Worm (Caenorhabditis elegans): Measurements from ENCODE around the gene sgn-1.

The sgn-1 gene

ce11 chrII:8829189-8829588, 45.7 kb upstream of the sgn-1 start, which contains the start of gene F46C5.2:
F46C5.2 (minus strand) TSS chrII:8829289.
- TF ChIP-seq lin-13 (GFP tag; optimal IDR thresholded peaks at IDR 0.05) (no peak), nhr-77 (tag; optimal IDR thresholded peaks at IDR 0.05) (no peak), unc-62 (GFP tag; optimal IDR thresholded peaks at IDR 0.05) (no peak), irx-1 (tag; optimal IDR thresholded peaks at IDR 0.05) (no peak), ceh-88 (GFP tag; IDR thresholded peaks at IDR 0.05) (no peak), xbp-1 (tag; optimal IDR thresholded peaks at IDR 0.05) (no peak), sup-37 (GFP tag; optimal IDR thresholded peaks at IDR 0.05) (no peak)

- peak; percentile 16 for TF ChIP-seq nhr-85 (tag)
- no peak for TF ChIP-seq aly-2 (tag; optimal IDR thresholded peaks at IDR 0.05)
Measured at ce11 chrII:8825769-8826168, 42.3 kb upstream of the sgn-1 start, which contains the start of gene nas-25. nas-25 (plus strand) TSS chrII:8826069.

- TF ChIP-seq elt-3 (tag; optimal IDR thresholded peaks at IDR 0.05), result peak in 5 of 6 experiments; percentile 7 to 95 (median 38)
- no peak for TF ChIP-seq dsc-1 (tag; optimal IDR thresholded peaks at IDR 0.05)
- no peak for TF ChIP-seq unc-62 (GFP tag; optimal IDR thresholded peaks at IDR 0.05)
- no peak for TF ChIP-seq efl-3 (GFP tag; optimal IDR thresholded peaks at IDR 0.05)
- no peak for TF ChIP-seq xbp-1 (tag; optimal IDR thresholded peaks at IDR 0.05)
- TF ChIP-seq fkh-4 (tag; optimal IDR thresholded peaks at IDR 0.05; ENCODE audit: borderline replicate concordance), result no peak
- peak; percentile 59 for TF ChIP-seq blmp-1 (tag; optimal IDR thresholded peaks at IDR 0.05)
- TF ChIP-seq nhr-85 (tag), result peak; percentile 91
- no peak for TF ChIP-seq efl-1 (optimal IDR thresholded peaks at IDR 0.05)
- peak in 1 of 2 experiments; percentile 88 for TF ChIP-seq efl-1 (GFP tag; optimal IDR thresholded peaks at IDR 0.05 in 1 of 2)
- peak; percentile 23 for TF ChIP-seq irx-1 (tag; optimal IDR thresholded peaks at IDR 0.05)
- no peak for TF ChIP-seq ets-5 (GFP tag; IDR thresholded peaks at IDR 0.05)
- TF ChIP-seq snu-23 (GFP tag; optimal IDR thresholded peaks at IDR 0.05), result peak; percentile 43
- TF ChIP-seq vab-15 (tag; optimal IDR thresholded peaks at IDR 0.05), result no peak
- TF ChIP-seq mep-1 (tag; optimal IDR thresholded peaks at IDR 0.05), result no peak
- TF ChIP-seq ceh-90 (tag; optimal IDR thresholded peaks at IDR 0.05), result no peak
- no peak for TF ChIP-seq egl-27 (tag; optimal IDR thresholded peaks at IDR 0.05)
- TF ChIP-seq unc-130 (tag; optimal IDR thresholded peaks at IDR 0.05), result peak; percentile 84
- TF ChIP-seq ztf-4 (tag; optimal IDR thresholded peaks at IDR 0.05), result no peak
- TF ChIP-seq snpc-4 (tag; optimal IDR thresholded peaks at IDR 0.05), result no peak
- TF ChIP-seq grh-1 (GFP tag; IDR thresholded peaks at IDR 0.05), result peak; percentile 61
- TF ChIP-seq mab-9 (GFP tag; IDR thresholded peaks at IDR 0.05), result no peak
- no peak for TF ChIP-seq hlh-4 (tag; optimal IDR thresholded peaks at IDR 0.05)
- no peak for TF ChIP-seq pqm-1 (tag; optimal IDR thresholded peaks at IDR 0.05)
- TF ChIP-seq tlp-1 (tag; optimal IDR thresholded peaks at IDR 0.05), result no peak
- TF ChIP-seq nhr-19 (GFP tag; conservative IDR thresholded peaks at IDR 0.05), result peak; percentile 86
- no peak for TF ChIP-seq pax-3 (tag; optimal IDR thresholded peaks at IDR 0.05)
- TF ChIP-seq lsy-2 (tag; optimal IDR thresholded peaks at IDR 0.05), result peak in 1 of 2 experiments; percentile 47
- no peak for TF ChIP-seq unc-30 (tag; optimal IDR thresholded peaks at IDR 0.05)
- no peak for TF ChIP-seq nhr-77 (tag; optimal IDR thresholded peaks at IDR 0.05)
- TF ChIP-seq unc-86 (tag; optimal IDR thresholded peaks at IDR 0.05), result no peak
- TF ChIP-seq nhr-76 (tag; optimal IDR thresholded peaks at IDR 0.05), result no peak
- TF ChIP-seq pag-3 (tag; optimal IDR thresholded peaks at IDR 0.05; ENCODE audit: borderline replicate concordance, insufficient read depth), result no peak
- TF ChIP-seq zag-1 (tag; optimal IDR thresholded peaks at IDR 0.05), result no peak
- no peak for TF ChIP-seq hpl-2 (GFP tag; optimal IDR thresholded peaks at IDR 0.05)
- no peak for TF ChIP-seq mef-2 (tag; optimal IDR thresholded peaks at IDR 0.05)
- no peak for TF ChIP-seq C34B4.2 (tag; optimal IDR thresholded peaks at IDR 0.05)
- no peak for TF ChIP-seq ama-1 (optimal IDR thresholded peaks at IDR 0.05)
- TF ChIP-seq nhr-90 (tag; optimal IDR thresholded peaks at IDR 0.05; ENCODE audit: poor library complexity), result peak; percentile 73
- TF ChIP-seq lin-13 (GFP tag; optimal IDR thresholded peaks at IDR 0.05), result no peak
- peak in 1 of 2 experiments; percentile 85 for TF ChIP-seq mdl-1 (tag; optimal IDR thresholded peaks at IDR 0.05)
- no peak for TF ChIP-seq swsn-7 (tag; optimal IDR thresholded peaks at IDR 0.05)
- no peak for TF ChIP-seq zip-4 (GFP tag; optimal IDR thresholded peaks at IDR 0.05)
- TF ChIP-seq Y116A8C.19 (tag; optimal IDR thresholded peaks at IDR 0.05; ENCODE audit: borderline replicate concordance), result no peak
- TF ChIP-seq lir-3 (tag; optimal IDR thresholded peaks at IDR 0.05; ENCODE audit: poor library complexity), result no peak
- no peak for TF ChIP-seq alr-1 (tag; optimal IDR thresholded peaks at IDR 0.05; ENCODE audit: borderline replicate concordance)
Measured at ce11 chrII:8822711-8823110, 39.2 kb upstream of the sgn-1 start.

All from whole organism, L1 larva.